Worm (Caenorhabditis elegans): ENCODE data around the gene cyp-13A12.

cyp-13A12 gene

ce11 chrIII:12977559-12977958 lies 46.8 kb upstream of the cyp-13A12 start, which contains the start of gene ZK1010.2 (continued):
- no peak for TF ChIP-seq unc-130 (GFP tag; optimal IDR thresholded peaks at IDR 0.05)
- TF ChIP-seq lsy-27 (tag; optimal IDR thresholded peaks at IDR 0.05; ENCODE audit: borderline replicate concordance, insufficient read depth), result no peak
- TF ChIP-seq dox-1 (GFP tag; IDR thresholded peaks at IDR 0.05), result no peak
- TF ChIP-seq attf-6 (GFP tag; IDR thresholded peaks at IDR 0.05), result 0 out of 2 replicates have a peak, but pooled peaks have one; percentile 54
- peak; percentile 71; the same call in 1 of the 2 replicates for TF ChIP-seq madf-3 (GFP tag; IDR thresholded peaks at IDR 0.05)
- TF ChIP-seq nfyb-1 (GFP tag; IDR thresholded peaks at IDR 0.05), result no peak
- TF ChIP-seq akir-1 (GFP tag; optimal IDR thresholded peaks at IDR 0.05), result no peak
- TF ChIP-seq dpl-1 (GFP tag; optimal IDR thresholded peaks at IDR 0.05), result no peak
- peak; percentile 71 for TF ChIP-seq hsf-1 (GFP tag; IDR thresholded peaks at IDR 0.05)
- TF ChIP-seq chd-7 (tag; optimal IDR thresholded peaks at IDR 0.05), result peak; percentile 7
- no peak for TF ChIP-seq F22D6.2 (tag; optimal IDR thresholded peaks at IDR 0.05)
- TF ChIP-seq let-607 (tag; optimal IDR thresholded peaks at IDR 0.05), result no peak
- TF ChIP-seq Y95B8A.8 (GFP tag; IDR thresholded peaks at IDR 0.05), result peak; percentile 45; the same call in 1 of the 2 replicates
- peak; percentile 33; the same call in 1 of the 2 replicates for TF ChIP-seq pbrm-1 (GFP tag; IDR thresholded peaks at IDR 0.05)
- peak; percentile 29; the same call in 1 of the 2 replicates for TF ChIP-seq hmg-1.2 (GFP tag; IDR thresholded peaks at IDR 0.05)
- TF ChIP-seq madf-6 (GFP tag; IDR thresholded peaks at IDR 0.05), result peak; percentile 70
- no peak for TF ChIP-seq ztf-3 (GFP tag; optimal IDR thresholded peaks at IDR 0.05)
- 0 out of 2 replicates have a peak, but pooled peaks have one; percentile 48 for TF ChIP-seq egl-44 (GFP tag; IDR thresholded peaks at IDR 0.05)
- no peak for TF ChIP-seq F57C9.4 (tag; optimal IDR thresholded peaks at IDR 0.05)
- 0 out of 2 replicates have a peak, but pooled peaks have one; percentile 25 for TF ChIP-seq ceh-40 (GFP tag; IDR thresholded peaks at IDR 0.05)
- no peak for TF ChIP-seq rec-8 (tag; optimal IDR thresholded peaks at IDR 0.05)
- TF ChIP-seq cebp-1 (GFP tag; IDR thresholded peaks at IDR 0.05), result no peak
- TF ChIP-seq cebp-1 (tag; optimal IDR thresholded peaks at IDR 0.05), result peak; percentile 5
- TF ChIP-seq lin-54 (GFP tag; optimal IDR thresholded peaks at IDR 0.05), result peak; percentile 78
- no peak for TF ChIP-seq unc-62 (GFP tag; optimal IDR thresholded peaks at IDR 0.05)
- no peak for TF ChIP-seq snpc-4 (GFP tag; optimal IDR thresholded peaks at IDR 0.05)
- no peak for TF ChIP-seq snpc-4 (tag; optimal IDR thresholded peaks at IDR 0.05)
- TF ChIP-seq ceh-79 (tag; optimal IDR thresholded peaks at IDR 0.05), result peak; percentile 26
- peak; percentile 74 for TF ChIP-seq ekl-4 (GFP tag; IDR thresholded peaks at IDR 0.05)

ce11 chrIII:12978473-12979174 lies 45.7 kb upstream of the cyp-13A12 start, which contains the start of the genes ubq-2 and frg-1:
Gene ubq-2, minus strand, starts transcription at chrIII:12978523.
Gene frg-1, plus strand, starts transcription at chrIII:12979162.
- TF ChIP-seq sptf-2 (GFP tag; optimal IDR thresholded peaks at IDR 0.05), result no peak
- no peak for TF ChIP-seq ztf-26 (tag; optimal IDR thresholded peaks at IDR 0.05)
- TF ChIP-seq rpc-1 (optimal IDR thresholded peaks at IDR 0.05), result peak; percentile 10
- no peak for TF ChIP-seq rpc-1 (tag; optimal IDR thresholded peaks at IDR 0.05)
- TF ChIP-seq cebp-2 (GFP tag; IDR thresholded peaks at IDR 0.05), result no peak
- peak; percentile 86 for TF ChIP-seq nfyb-1 (GFP tag; IDR thresholded peaks at IDR 0.05)
- no peak for TF ChIP-seq sdz-38 (tag; optimal IDR thresholded peaks at IDR 0.05)
- peak; percentile 72 for TF ChIP-seq F49E8.2 (tag; optimal IDR thresholded peaks at IDR 0.05; ENCODE audit: insufficient read depth)
- TF ChIP-seq egl-44 (GFP tag; IDR thresholded peaks at IDR 0.05), result no peak
- peak; percentile 92 for TF ChIP-seq madf-6 (GFP tag; IDR thresholded peaks at IDR 0.05)
- TF ChIP-seq F23B12.7 (tag; optimal IDR thresholded peaks at IDR 0.05; ENCODE audit: insufficient read depth), result peak; percentile 60
- no peak for TF ChIP-seq ztf-6 (GFP tag; IDR thresholded peaks at IDR 0.05)
- TF ChIP-seq ceh-27 (GFP tag; optimal IDR thresholded peaks at IDR 0.05), result peak; percentile 61
- TF ChIP-seq ccch-3 (GFP tag; optimal IDR thresholded peaks at IDR 0.05), result no peak
- TF ChIP-seq nhr-179 (tag; optimal IDR thresholded peaks at IDR 0.05), result no peak
- TF ChIP-seq fkh-3 (tag; optimal IDR thresholded peaks at IDR 0.05), result no peak
- TF ChIP-seq let-526 (GFP tag; IDR thresholded peaks at IDR 0.05), result 0 out of 2 replicates have a peak, but pooled peaks have one; percentile 60
- TF ChIP-seq ceh-91 (GFP tag; IDR thresholded peaks at IDR 0.05), result peak; percentile 60
- TF ChIP-seq T26A5.8 (tag; optimal IDR thresholded peaks at IDR 0.05), result no peak
- TF ChIP-seq F57A8.1 (GFP tag; optimal IDR thresholded peaks at IDR 0.05), result no peak
- no peak for TF ChIP-seq zfh-2 (GFP tag; conservative IDR thresholded peaks at IDR 0.05)
- no peak for TF ChIP-seq ztf-25 (GFP tag; IDR thresholded peaks at IDR 0.05)
